Fruit fly (Drosophila melanogaster) whole organism, embryonic: Measurements from ENCODE around the gene CG6330.

ENCODE experiments used
- Aef1 ChIP-seq: fragments of 200-800 bp; sonication (Bioruptor generic); IDR thresholded peaks from 3 replicates; pipeline ENCODE4 v1.3.6; 2022; ENCODE audit warnings: missing biosample characterization, missing genetic modification characterization
- Awh ChIP-seq: fragments of 200-800 bp; sonication (Bioruptor generic); IDR thresholded peaks from 2 replicates; pipeline ENCODE4, ENCODE4 v1.3.6; 2022; ENCODE audit warnings: missing biosample characterization, missing genetic modification characterization
- B-H2 ChIP-seq: fragments of 200-800 bp; sonication (Bioruptor generic); optimal IDR thresholded peaks from 2 replicates; lab custom pipeline; 2018; ENCODE audit warnings: missing biosample characterization, mild to moderate bottlenecking, missing genetic modification characterization
- CG1024 ChIP-seq: fragments of 200-800 bp; sonication (Bioruptor generic); IDR thresholded peaks from 2 replicates; pipeline ENCODE4 v1.3.6; 2022; ENCODE audit warnings: missing biosample characterization, missing genetic modification characterization
- CG10267 ChIP-seq: fragments of 200-800 bp; sonication (Bioruptor generic); optimal IDR thresholded peaks from 2 replicates; lab custom pipeline; 2018; ENCODE audit warnings: missing biosample characterization, mild to moderate bottlenecking, missing genetic modification characterization, moderate library complexity
- CG10431 ChIP-seq: fragments of 200-800 bp; sonication (Bioruptor generic); optimal IDR thresholded peaks from 3 replicates; lab custom pipeline; 2018; ENCODE audit warnings: missing biosample characterization, mild to moderate bottlenecking, missing genetic modification characterization
- CG1233 ChIP-seq: fragments of 200-800 bp; sonication (Bioruptor generic); optimal IDR thresholded peaks from 4 replicates; lab custom pipeline; 2018; ENCODE audit warnings: missing biosample characterization, mild to moderate bottlenecking, missing genetic modification characterization
- CG12744 ChIP-seq: fragments of 200-800 bp; sonication (Bioruptor generic); optimal IDR thresholded peaks from 2 replicates; lab custom pipeline; 2016; ENCODE audit warnings: missing biosample characterization, missing genetic modification characterization
- CG1529 ChIP-seq: fragments of 200-800 bp; sonication (Bioruptor generic); optimal IDR thresholded peaks from 3 replicates; lab custom pipeline; 2018; ENCODE audit warnings: missing biosample characterization, missing genetic modification characterization
- CG16813 ChIP-seq: fragments of 200-800 bp; sonication (Bioruptor generic); IDR thresholded peaks from 3 replicates; pipeline ENCODE4 v1.3.6; 2022; ENCODE audit warnings: missing biosample characterization, missing genetic modification characterization; ENCODE audit not compliant: partially characterized antibody
- CG31441 ChIP-seq: fragments of 200-800 bp; sonication (Bioruptor generic); IDR thresholded peaks from 2 replicates; pipeline ENCODE4 v1.3.6; 2022; ENCODE audit warnings: missing biosample characterization, missing genetic modification characterization
- CG32532 ChIP-seq: fragments of 200-800 bp; sonication (Bioruptor generic); IDR thresholded peaks from 2 replicates; pipeline ENCODE4 v1.3.6; 2022; ENCODE audit warnings: missing biosample characterization, missing genetic modification characterization
- CG33557 ChIP-seq: fragments of 200-800 bp; sonication (Bioruptor generic); optimal IDR thresholded peaks from 2 replicates; lab custom pipeline; 2019; ENCODE audit warnings: missing biosample characterization, mild to moderate bottlenecking, missing genetic modification characterization, moderate library complexity
- CG42726 ChIP-seq: fragments of 200-800 bp; sonication (Bioruptor generic); IDR thresholded peaks from 2 replicates; pipeline ENCODE4 v1.3.6; 2022; ENCODE audit warnings: missing biosample characterization, missing genetic modification characterization; ENCODE audit not compliant: partially characterized antibody
- CG4854 ChIP-seq: fragments of 200-800 bp; sonication (Bioruptor generic); optimal IDR thresholded peaks from 2 replicates; lab custom pipeline; 2016; ENCODE audit warnings: missing biosample characterization, missing genetic modification characterization, inconsistent platforms
- CG9876 ChIP-seq: fragments of 200-800 bp; sonication (Bioruptor generic); optimal IDR thresholded peaks from 2 replicates; lab custom pipeline; 2016; ENCODE audit warnings: missing biosample characterization, missing genetic modification characterization
- Camta ChIP-seq: fragments of 200-800 bp; sonication (Bioruptor generic); optimal IDR thresholded peaks from 2 replicates; lab custom pipeline; 2016; ENCODE audit warnings: missing biosample characterization, missing genetic modification characterization
- Dbx ChIP-seq: fragments of 200-800 bp; sonication (Bioruptor generic); IDR thresholded peaks from 3 replicates; pipeline ENCODE4 v1.3.6; 2022; ENCODE audit warnings: missing biosample characterization, missing genetic modification characterization
- Drgx ChIP-seq: fragments of 200-800 bp; sonication (Bioruptor generic); IDR thresholded peaks from 2 replicates; pipeline ENCODE4 v1.3.6; 2022; ENCODE audit warnings: missing biosample characterization, missing genetic modification characterization
- Ets97D ChIP-seq: fragments of 200-800 bp; sonication (Bioruptor generic); optimal IDR thresholded peaks from 3 replicates; lab custom pipeline; 2016; ENCODE audit warnings: missing biosample characterization, missing genetic modification characterization
- Hsf ChIP-seq: fragments of 200-800 bp; sonication (Bioruptor generic); optimal IDR thresholded peaks from 3 replicates; lab custom pipeline; 2016; ENCODE audit warnings: missing biosample characterization, missing genetic modification characterization
- MBD-R2 ChIP-seq: fragments of 200-800 bp; sonication (Bioruptor generic); IDR thresholded peaks from 2 replicates; pipeline ENCODE4 v1.3.6; 2022; ENCODE audit warnings: missing biosample characterization, missing genetic modification characterization
- NK7.1 ChIP-seq: fragments of 200-800 bp; sonication (Bioruptor generic); optimal IDR thresholded peaks from 3 replicates; lab custom pipeline; 2016; ENCODE audit warnings: missing biosample characterization, missing genetic modification characterization
- Nf-YA ChIP-seq: fragments of 200-800 bp; sonication (Bioruptor generic); IDR thresholded peaks from 2 replicates; pipeline ENCODE4 v1.3.6; 2022; ENCODE audit warnings: missing biosample characterization, missing genetic modification characterization
- PHDP ChIP-seq: fragments of 200-800 bp; sonication (Bioruptor generic); optimal IDR thresholded peaks from 3 replicates; lab custom pipeline; 2018; ENCODE audit warnings: missing biosample characterization, mild to moderate bottlenecking, missing genetic modification characterization, moderate library complexity
- Sin3A ChIP-seq: fragments of >200 bp; optimal IDR thresholded peaks from 2 replicates; lab custom pipeline; 2018
- Sry-δ ChIP-seq: fragments of 200-800 bp; sonication (Bioruptor generic); optimal IDR thresholded peaks from 2 replicates; lab custom pipeline; 2016; ENCODE audit warnings: missing biosample characterization, missing genetic modification characterization
- Xbp1 ChIP-seq: fragments of 200-800 bp; sonication (Bioruptor generic); optimal IDR thresholded peaks from 3 replicates; lab custom pipeline; 2016; ENCODE audit warnings: missing biosample characterization, mild to moderate bottlenecking, missing genetic modification characterization
- Xrp1 ChIP-seq: fragments of 200-800 bp; sonication (Bioruptor generic); IDR thresholded peaks from 2 replicates; pipeline ENCODE4 v1.3.6; 2022; ENCODE audit warnings: missing biosample characterization, missing genetic modification characterization
- ap ChIP-seq: fragments of 200-800 bp; sonication (Bioruptor generic); IDR thresholded peaks from 2 replicates; pipeline ENCODE4 v1.3.6; 2022; ENCODE audit warnings: missing biosample characterization, missing genetic modification characterization
- bab2 ChIP-seq: fragments of 200-800 bp; sonication (Bioruptor generic); optimal IDR thresholded peaks from 2 replicates; lab custom pipeline; 2016; ENCODE audit warnings: missing biosample characterization, missing genetic modification characterization
- bsh ChIP-seq, 2 experiments: fragments of 200-800 bp; sonication (Bioruptor generic); optimal IDR thresholded peaks; 2 replicates each; lab custom pipeline; 2017 to 2018; ENCODE audit warnings: mild to moderate bottlenecking in 2 of 2, missing biosample characterization in 2 of 2, missing genetic modification characterization in 2 of 2, moderate library complexity in 1 of 2
- crc ChIP-seq: fragments of 200-800 bp; sonication (Bioruptor generic); optimal IDR thresholded peaks from 2 replicates; lab custom pipeline; 2016; ENCODE audit warnings: missing biosample characterization, missing genetic modification characterization
- da ChIP-seq: fragments of 200-800 bp; sonication (Bioruptor generic); optimal IDR thresholded peaks from 2 replicates; lab custom pipeline; 2016; ENCODE audit warnings: missing biosample characterization, missing genetic modification characterization
- eyg ChIP-seq: fragments of 200-800 bp; sonication (Bioruptor generic); optimal IDR thresholded peaks from 3 replicates; lab custom pipeline; 2016; ENCODE audit warnings: missing biosample characterization, missing genetic modification characterization
- her ChIP-seq: fragments of 200-800 bp; sonication (Bioruptor generic); optimal IDR thresholded peaks from 2 replicates; lab custom pipeline; 2016; ENCODE audit warnings: missing biosample characterization, missing genetic modification characterization
- jumu ChIP-seq: fragments of 200-800 bp; sonication (Bioruptor generic); optimal IDR thresholded peaks from 3 replicates; lab custom pipeline; 2016; ENCODE audit warnings: missing biosample characterization, missing genetic modification characterization
- lab ChIP-seq: fragments of 200-800 bp; sonication (Bioruptor generic); optimal IDR thresholded peaks from 3 replicates; lab custom pipeline; 2017; ENCODE audit warnings: missing biosample characterization, missing genetic modification characterization, mild to moderate bottlenecking, moderate library complexity, missing genetic modification reagents
- nau ChIP-seq: fragments of 200-800 bp; sonication (Bioruptor generic); optimal IDR thresholded peaks from 3 replicates; lab custom pipeline; 2017; ENCODE audit warnings: missing biosample characterization, mild to moderate bottlenecking, missing genetic modification characterization, missing genetic modification reagents
- nerfin-1 ChIP-seq: fragments of 200-800 bp; sonication (Bioruptor generic); optimal IDR thresholded peaks from 3 replicates; lab custom pipeline; 2019; ENCODE audit warnings: missing biosample characterization, mild to moderate bottlenecking, missing genetic modification characterization, moderate library complexity
- nerfin-2 ChIP-seq: fragments of 200-800 bp; sonication (Bioruptor generic); IDR thresholded peaks from 2 replicates; pipeline ENCODE4 v1.3.6; 2022; ENCODE audit warnings: missing biosample characterization, missing genetic modification characterization; ENCODE audit not compliant: partially characterized antibody
- oc ChIP-seq: fragments of 200-800 bp; sonication (Bioruptor generic); optimal IDR thresholded peaks from 2 replicates; lab custom pipeline; 2018; ENCODE audit warnings: missing biosample characterization, mild to moderate bottlenecking, missing genetic modification characterization, moderate library complexity
- odd ChIP-seq: fragments of 200-800 bp; sonication (Bioruptor generic); optimal IDR thresholded peaks from 2 replicates; lab custom pipeline; 2017; ENCODE audit warnings: missing biosample characterization, mild to moderate bottlenecking, missing genetic modification characterization
- onecut ChIP-seq: fragments of 200-800 bp; sonication (Bioruptor generic); IDR thresholded peaks from 2 replicates; pipeline ENCODE4 v1.3.6; 2022; ENCODE audit warnings: missing biosample characterization, missing genetic modification characterization
- p53 ChIP-seq: fragments of 200-800 bp; sonication (Bioruptor generic); optimal IDR thresholded peaks from 2 replicates; lab custom pipeline; 2016; ENCODE audit warnings: missing biosample characterization, missing genetic modification characterization
- peb ChIP-seq: fragments of 200-800 bp; sonication (Bioruptor generic); IDR thresholded peaks from 2 replicates; pipeline ENCODE4 v1.3.6; 2022; ENCODE audit warnings: missing biosample characterization, missing genetic modification characterization
- sd ChIP-seq: fragments of 200-800 bp; sonication (Bioruptor generic); optimal IDR thresholded peaks from 3 replicates; lab custom pipeline; 2018; ENCODE audit warnings: missing biosample characterization, mild to moderate bottlenecking, missing genetic modification characterization, moderate library complexity
- sim ChIP-seq: fragments of 200-800 bp; sonication (Bioruptor generic); IDR thresholded peaks from 2 replicates; pipeline ENCODE4 v1.3.6; 2022; ENCODE audit warnings: missing biosample characterization, missing genetic modification characterization
- stc ChIP-seq: fragments of 200-800 bp; sonication (Bioruptor generic); IDR thresholded peaks from 2 replicates; pipeline ENCODE4 v1.3.6; 2022; ENCODE audit warnings: missing biosample characterization, missing genetic modification characterization
- unpg ChIP-seq: fragments of 200-800 bp; sonication (Bioruptor generic); optimal IDR thresholded peaks from 3 replicates; lab custom pipeline; 2018; ENCODE audit warnings: missing biosample characterization, mild to moderate bottlenecking, missing genetic modification characterization, moderate library complexity
- usp ChIP-seq: fragments of >200 bp; optimal IDR thresholded peaks from 2 replicates; lab custom pipeline; 2017; ENCODE audit warnings: missing biosample characterization, missing genetic modification characterization
- wek ChIP-seq: fragments of 200-800 bp; sonication (Bioruptor generic); optimal IDR thresholded peaks from 3 replicates; lab custom pipeline; 2018; ENCODE audit warnings: missing biosample characterization, mild to moderate bottlenecking, missing genetic modification characterization, moderate library complexity

The CG6330 gene

dm6 chr3R:26947296-26947880, 10.9 kb downstream of the CG6330 start, which contains the start of gene Spag1 (continued):
- TF ChIP-seq stc (GFP tag; lab: Robert Waterston, UW) (peak; percentile 7; the same call in 1 of the 2 replicates), sd (no peak), CG1529 (GFP tag; lab: Kevin White, UChicago) (no peak), NK7.1 (GFP tag; lab: Kevin White, UChicago) (no peak), lab (GFP tag; lab: Kevin White, UChicago) (no peak), unpg (GFP tag; lab: Kevin White, UChicago) (peak; percentile 30), jumu (GFP tag; lab: Kevin White, UChicago) (no peak), Xbp1 (no peak), bsh (GFP tag; optimal IDR thresholded peaks at IDR 0.05; lab: Kevin White, UChicago) (peak in 1 of 2 experiments; percentile 18), CG10267 (tag; lab: Kevin White, UChicago) (peak; percentile 28), Sin3A (no peak), CG1024 (GFP tag; lab: Robert Waterston, UW) (no peak), oc (tag; lab: Kevin White, UChicago) (no peak), Nf-YA (GFP tag; lab: Robert Waterston, UW) (no peak), CG12744 (GFP tag; lab: Kevin White, UChicago) (no peak), CG33557 (no peak), Drgx (GFP tag; lab: Robert Waterston, UW) (no peak), Dbx (no peak), nau (GFP tag; lab: Kevin White, UChicago) (peak; percentile 29), usp (no peak), Aef1 (GFP tag; lab: Robert Waterston, UW) (no peak), nerfin-2 (GFP tag; lab: Robert Waterston, UW) (peak; percentile 64; the same call in 1 of the 2 replicates), Hsf (GFP tag; lab: Kevin White, UChicago) (no peak), PHDP (tag; lab: Kevin White, UChicago) (peak; percentile 30), peb (GFP tag; lab: Robert Waterston, UW) (no peak), CG32532 (GFP tag; lab: Robert Waterston, UW) (no peak), sim (GFP tag; lab: Robert Waterston, UW) (no peak), eyg (GFP tag; lab: Kevin White, UChicago) (no peak), Ets97D (no peak), Xrp1 (GFP tag; lab: Robert Waterston, UW) (0 out of 2 replicates have a peak, but pooled peaks have one; percentile 9), Sry-δ (no peak), CG4854 (GFP tag; lab: Kevin White, UChicago) (no peak), CG31441 (GFP tag; lab: Robert Waterston, UW) (no peak; the same call in 1 of the 2 replicates), CG16813 (peak; percentile 86), CG9876 (GFP tag; lab: Kevin White, UChicago) (no peak), MBD-R2 (GFP tag; lab: Robert Waterston, UW) (no peak), CG42726 (peak; percentile 85; the same call in 1 of the 2 replicates), B-H2 (no peak), Camta (GFP tag; lab: Kevin White, UChicago) (no peak), crc (GFP tag; lab: Kevin White, UChicago) (no peak), onecut (no peak), CG10431 (no peak), Awh (GFP tag; lab: Robert Waterston, UW) (no peak; the same call in 1 of the 2 replicates), bab2 (GFP tag; lab: Kevin White, UChicago) (no peak), CG1233 (GFP tag; lab: Kevin White, UChicago) (no peak), nerfin-1 (peak; percentile 32), odd (GFP tag; lab: Kevin White, UChicago) (no peak), da (GFP tag; lab: Kevin White, UChicago) (no peak), wek (GFP tag; lab: Kevin White, UChicago) (no peak), ap (GFP tag; lab: Robert Waterston, UW) (no peak), p53 (GFP tag; lab: Kevin White, UChicago) (no peak), her (no peak)
